Worm (Caenorhabditis elegans): ENCODE results near the gene dsl-1.
A peak's percentile ranks its signal among the peaks of the same experiment; 100 is the strongest.

Gene dsl-1

ce11 chrIV:1232419-1233145 is 24.7 kb upstream of the dsl-1 start:
- no peak for TF ChIP-seq pqm-1 (tag; optimal IDR thresholded peaks at IDR 0.05)
- TF ChIP-seq elt-2 (tag; optimal IDR thresholded peaks at IDR 0.05), result no peak
- no peak for TF ChIP-seq aly-2 (tag; optimal IDR thresholded peaks at IDR 0.05)
- no peak for TF ChIP-seq elt-1 (tag; optimal IDR thresholded peaks at IDR 0.05)
- TF ChIP-seq eor-1 (tag; optimal IDR thresholded peaks at IDR 0.05), result no peak
- TF ChIP-seq nhr-77 (tag; optimal IDR thresholded peaks at IDR 0.05), result no peak
- TF ChIP-seq ztf-11 (tag; optimal IDR thresholded peaks at IDR 0.05), result no peak
- TF ChIP-seq nhr-28 (tag; optimal IDR thresholded peaks at IDR 0.05), result no peak
- TF ChIP-seq sea-2 (GFP tag; optimal IDR thresholded peaks at IDR 0.05), result no peak
- TF ChIP-seq ceh-9 (tag; optimal IDR thresholded peaks at IDR 0.05), result no peak
- no peak for TF ChIP-seq ceh-16 (tag; optimal IDR thresholded peaks at IDR 0.05)
- TF ChIP-seq lin-15B (tag; optimal IDR thresholded peaks at IDR 0.05), result no peak
- no peak for TF ChIP-seq ceh-28 (tag; optimal IDR thresholded peaks at IDR 0.05)
- no peak for TF ChIP-seq R02D3.7 (tag; optimal IDR thresholded peaks at IDR 0.05)
- no peak for TF ChIP-seq lsy-12 (tag; optimal IDR thresholded peaks at IDR 0.05)

- TF ChIP-seq fos-1 (tag; optimal IDR thresholded peaks at IDR 0.05), result no peak
- no peak for TF ChIP-seq unc-39 (tag; optimal IDR thresholded peaks at IDR 0.05)
- TF ChIP-seq mdl-1 (tag; optimal IDR thresholded peaks at IDR 0.05), result no peak
- TF ChIP-seq elt-3 (tag; optimal IDR thresholded peaks at IDR 0.05), result no peak
- no peak for TF ChIP-seq R02D3.7 (tag; optimal IDR thresholded peaks at IDR 0.05)
- TF ChIP-seq sea-2 (GFP tag; optimal IDR thresholded peaks at IDR 0.05), result no peak
- TF ChIP-seq nhr-25 (tag; optimal IDR thresholded peaks at IDR 0.05), result no peak
- no peak for TF ChIP-seq nfya-1 (tag; optimal IDR thresholded peaks at IDR 0.05; ENCODE audit: insufficient read depth)
- no peak for TF ChIP-seq eor-1 (tag; optimal IDR thresholded peaks at IDR 0.05)
- no peak for TF ChIP-seq unc-62 (GFP tag; optimal IDR thresholded peaks at IDR 0.05)
Measured at ce11 chrIV:1231589-1231988, 23.7 kb upstream of the dsl-1 start, which contains the start of gene W09G12.6. TSS of gene W09G12.6 (plus strand) at chrIV:1231889.

ce11 chrIV:1228675-1229130 is 20.8 kb upstream of the dsl-1 start, which contains the start of gene W09G12.7:
TSS of gene W09G12.7 (plus strand) at chrIV:1229080.
- TF ChIP-seq aly-2 (tag; optimal IDR thresholded peaks at IDR 0.05) (no peak), elt-2 (tag; optimal IDR thresholded peaks at IDR 0.05) (peak; percentile 91), pqm-1 (tag; optimal IDR thresholded peaks at IDR 0.05) (peak; percentile 54), lin-15B (tag; optimal IDR thresholded peaks at IDR 0.05) (no peak), unc-39 (tag; optimal IDR thresholded peaks at IDR 0.05) (no peak), hmg-11 (tag; optimal IDR thresholded peaks at IDR 0.05) (no peak), R02D3.7 (tag; optimal IDR thresholded peaks at IDR 0.05) (no peak), snpc-4 (tag; optimal IDR thresholded peaks at IDR 0.05) (no peak), egl-5 (tag; optimal IDR thresholded peaks at IDR 0.05) (no peak), ztf-11 (tag; optimal IDR thresholded peaks at IDR 0.05) (no peak), nhr-76 (tag; optimal IDR thresholded peaks at IDR 0.05) (no peak), lin-39 (tag; optimal IDR thresholded peaks at IDR 0.05) (no peak), fos-1 (tag; optimal IDR thresholded peaks at IDR 0.05) (no peak), ceh-82 (tag; optimal IDR thresholded peaks at IDR 0.05) (no peak), unc-62 (GFP tag; optimal IDR thresholded peaks at IDR 0.05) (no peak), elt-3 (tag; optimal IDR thresholded peaks at IDR 0.05) (no peak), eor-1 (tag; optimal IDR thresholded peaks at IDR 0.05) (no peak), nhr-11 (tag; optimal IDR thresholded peaks at IDR 0.05) (no peak), egl-27 (tag; optimal IDR thresholded peaks at IDR 0.05) (no peak), skn-1 (tag; optimal IDR thresholded peaks at IDR 0.05) (no peak), zag-1 (tag; optimal IDR thresholded peaks at IDR 0.05) (no peak), tbx-2 (tag; optimal IDR thresholded peaks at IDR 0.05) (no peak), pha-4 (tag; optimal IDR thresholded peaks at IDR 0.05) (peak; percentile 18), jun-1 (tag; optimal IDR thresholded peaks at IDR 0.05) (peak; percentile 27), sea-2 (GFP tag; optimal IDR thresholded peaks at IDR 0.05) (no peak), elt-1 (tag; optimal IDR thresholded peaks at IDR 0.05) (no peak), nhr-23 (tag; optimal IDR thresholded peaks at IDR 0.05) (no peak), ama-1 (optimal IDR thresholded peaks at IDR 0.05) (no peak), daf-12 (tag; optimal IDR thresholded peaks at IDR 0.05) (no peak)

Measured in whole organism, L3 larva.